Worm (Caenorhabditis elegans) whole organism, young adult: ENCODE results near the gene tpk-1.

Experiments
- F55B11.4 ChIP-seq: sonication (generic microtip); optimal IDR thresholded peaks from 2 replicates; lab custom pipeline; 2016; ENCODE audit warnings: missing compliant biosample characterization, missing genetic modification characterization, borderline replicate concordance; ENCODE audit not compliant: insufficient read depth
- F57A8.1 ChIP-seq: fragments of 200-800 bp; sonication (Bioruptor generic); optimal IDR thresholded peaks from 2 replicates; lab custom pipeline; 2018; ENCODE audit warnings: mild to moderate bottlenecking, missing genetic modification characterization, moderate library complexity, missing compliant biosample characterization
- ama-1 ChIP-seq, 3 experiments: fragments of 150-350 bp in 1 of 3; sonication (generic microtip) in 2 of 3; optimal IDR thresholded peaks; 2 replicates each; lab custom pipeline; 2014 to 2018; ENCODE audit warnings: missing biosample characterization in 2 of 3, missing genetic modification characterization in 2 of 3, missing genetic modification reagents in 2 of 3
- attf-6 ChIP-seq: fragments of 200-800 bp; sonication (Bioruptor generic); IDR thresholded peaks from 2 replicates; pipeline ENCODE4 v1.3.6; 2022; ENCODE audit warnings: missing genetic modification reagents, missing genetic modification characterization, missing compliant biosample characterization
- ceh-58 ChIP-seq: fragments of 200-800 bp; sonication (Bioruptor generic); IDR thresholded peaks from 2 replicates; pipeline ENCODE4 v1.3.6; 2022; ENCODE audit warnings: missing genetic modification characterization, missing compliant biosample characterization
- ceh-79 ChIP-seq: sonication (generic microtip); optimal IDR thresholded peaks from 2 replicates; lab custom pipeline; 2017; ENCODE audit warnings: mild to moderate bottlenecking, missing genetic modification characterization, missing compliant biosample characterization
- dpff-1 ChIP-seq: sonication (generic microtip); optimal IDR thresholded peaks from 2 replicates; lab custom pipeline; 2017; ENCODE audit warnings: mild to moderate bottlenecking, missing genetic modification characterization, missing compliant biosample characterization
- let-526 ChIP-seq: fragments of 200-800 bp; sonication (Bioruptor generic); IDR thresholded peaks from 2 replicates; pipeline ENCODE4 v1.3.6; 2022; ENCODE audit warnings: missing genetic modification reagents, missing genetic modification characterization, missing compliant biosample characterization
- lin-26 ChIP-seq: fragments of 200-800 bp; sonication (Bioruptor generic); IDR thresholded peaks from 2 replicates; pipeline ENCODE4 v1.3.6; 2022; ENCODE audit warnings: missing genetic modification reagents, missing genetic modification characterization, missing compliant biosample characterization
- mel-28 ChIP-seq: sonication (generic microtip); optimal IDR thresholded peaks from 2 replicates; lab custom pipeline; 2016; ENCODE audit warnings: borderline replicate concordance, mild to moderate bottlenecking, missing genetic modification characterization, missing compliant biosample characterization
- nfya-1 ChIP-seq: sonication (generic microtip); optimal IDR thresholded peaks from 2 replicates; lab custom pipeline; 2017; ENCODE audit warnings: antibody characterized with exemption, missing compliant biosample characterization, missing genetic modification characterization, borderline replicate concordance; ENCODE audit not compliant: insufficient read depth
- nfya-2 ChIP-seq: fragments of 200-800 bp; sonication (Bioruptor generic); IDR thresholded peaks from 2 replicates; pipeline ENCODE4 v1.3.6; 2022; ENCODE audit warnings: missing genetic modification reagents, missing genetic modification characterization, missing compliant biosample characterization
- snpc-4 ChIP-seq, 5 experiments: fragments of 150-350 bp in 1 of 5; sonication (generic microtip) in 4 of 5; optimal IDR thresholded peaks; 2 replicates each; lab custom pipeline; 2014 to 2018; ENCODE audit warnings: missing genetic modification characterization in 5 of 5, missing biosample characterization in 3 of 5, antibody characterized with exemption in 2 of 5, mild to moderate bottlenecking in 2 of 5, missing compliant biosample characterization in 2 of 5, missing genotype in 2 of 5, moderate library complexity in 2 of 5, missing genetic modification reagents in 1 of 5
- somi-1 ChIP-seq: fragments of 200-800 bp; sonication (Bioruptor generic); optimal IDR thresholded peaks from 2 replicates; lab custom pipeline; 2018; ENCODE audit warnings: mild to moderate bottlenecking, missing genetic modification characterization, missing compliant biosample characterization

DNA sequence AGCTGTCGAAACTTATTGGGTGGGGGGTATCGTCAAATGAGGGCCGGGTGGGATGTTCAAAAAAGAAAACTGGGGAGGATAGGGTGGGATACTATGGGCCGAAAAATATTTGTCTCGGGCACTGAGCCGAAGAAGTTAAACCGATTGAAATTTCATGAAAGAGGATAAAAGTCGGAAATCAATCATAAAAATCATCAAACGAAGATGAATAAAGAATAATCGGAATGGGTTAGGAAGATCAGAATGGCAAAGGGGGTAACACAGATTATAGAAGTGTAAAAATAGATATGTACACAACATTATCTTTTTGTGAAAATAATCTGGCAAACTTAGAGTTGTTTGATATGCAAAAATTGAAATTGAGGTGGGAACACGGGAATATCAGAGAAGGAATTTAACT, 43.6 kb downstream of the tpk-1 start:
- TF ChIP-seq lin-26 (GFP tag; lab: Robert Waterston, UW) (no peak), ama-1 (optimal IDR thresholded peaks at IDR 0.05; lab: Kevin White, UChicago) (no peak), ama-1 (GFP tag; optimal IDR thresholded peaks at IDR 0.05; lab: Kevin White, UChicago) (no peak), ceh-79 (tag; lab: Kevin White, UChicago) (no peak), somi-1 (GFP tag; lab: Kevin White, UChicago) (no peak), ceh-58 (GFP tag; lab: Robert Waterston, UW) (no peak), dpff-1 (no peak), F55B11.4 (tag; lab: Kevin White, UChicago) (no peak), snpc-4 (GFP tag; optimal IDR thresholded peaks at IDR 0.05; lab: Kevin White, UChicago) (no peak), snpc-4 (tag; optimal IDR thresholded peaks at IDR 0.05; lab: Kevin White, UChicago) (no peak), mel-28 (tag; lab: Kevin White, UChicago) (no peak), nfya-1 (no peak), nfya-2 (no peak), let-526 (GFP tag; lab: Robert Waterston, UW) (no peak), attf-6 (GFP tag; lab: Robert Waterston, UW) (no peak), F57A8.1 (GFP tag; lab: Kevin White, UChicago) (no peak)
